Fruit fly (Drosophila melanogaster) whole organism, wandering third instar larva: ENCODE data around the gene Jhbp3.

ENCODE experiments used
- Dif ChIP-seq: fragments of 200-275, 200-300 bp; sonication (Bioruptor generic); optimal IDR thresholded peaks from 2 replicates; lab custom pipeline; 2018; ENCODE audit warnings: missing biosample characterization, missing genetic modification characterization; ENCODE audit not compliant: partially characterized antibody
- Sp1 ChIP-seq: fragments of 200-800 bp; sonication (Bioruptor generic); optimal IDR thresholded peaks from 3 replicates; lab custom pipeline; 2019; ENCODE audit warnings: missing biosample characterization, mild to moderate bottlenecking, missing genetic modification characterization, moderate library complexity

- no peak for TF ChIP-seq Dif (GFP tag; lab: Kevin White, UChicago)
- TF ChIP-seq Sp1: no peak
Measured at dm6 chr3R:4979143-4979728, 24.2 kb upstream of the Jhbp3 start.
